Worm (Caenorhabditis elegans): Measurements from ENCODE around the gene igcm-2.

DNA sequence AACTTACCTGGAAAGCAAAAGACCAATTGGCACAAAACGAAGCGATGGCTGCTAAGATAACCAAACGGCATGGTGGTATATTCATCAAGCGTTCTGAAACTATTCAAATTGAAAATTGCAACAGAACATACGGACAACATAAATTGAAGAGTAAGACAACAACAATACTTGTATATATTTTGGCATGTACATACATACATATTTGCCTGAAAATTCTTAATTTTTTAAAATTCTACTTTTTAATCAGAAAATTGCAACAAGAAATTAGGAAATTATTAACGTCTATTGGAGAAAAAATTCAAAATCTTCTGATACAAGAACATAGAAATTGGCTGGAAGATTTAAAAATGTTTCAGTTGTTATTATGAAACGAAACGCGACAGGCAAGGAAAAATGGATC, 53.4 kb downstream of the igcm-2 start, which contains the start of gene C03B1.13:
- TF ChIP-seq flt-1 (GFP tag; IDR thresholded peaks at IDR 0.05) = no peak
- TF ChIP-seq klf-2 (GFP tag; conservative IDR thresholded peaks at IDR 0.05) = no peak
- TF ChIP-seq T22C8.4 (GFP tag; IDR thresholded peaks at IDR 0.05) = no peak
- no peak for TF ChIP-seq med-1 (GFP tag; optimal IDR thresholded peaks at IDR 0.05; ENCODE audit: insufficient read depth)
- no peak for TF ChIP-seq ztf-29 (GFP tag; IDR thresholded peaks at IDR 0.05)
- no peak for TF ChIP-seq cog-1 (tag; optimal IDR thresholded peaks at IDR 0.05)
